Worm (Caenorhabditis elegans) whole organism, L2 larva: ENCODE results near the gene C37C3.1.

ENCODE experiments used
- Y55F3AM.14 ChIP-seq: fragments of 200-800 bp; sonication (Bioruptor generic); optimal IDR thresholded peaks from 2 replicates; lab custom pipeline; 2018; ENCODE audit warnings: mild to moderate bottlenecking, missing genetic modification characterization, missing compliant biosample characterization
- ama-1 ChIP-seq: fragments of 150-350 bp; optimal IDR thresholded peaks from 2 replicates; lab custom pipeline; 2018; ENCODE audit warnings: inconsistent platforms
- egl-27 ChIP-seq: sonication (generic microtip); optimal IDR thresholded peaks from 3 replicates; lab custom pipeline; 2017; ENCODE audit warnings: missing biosample characterization, missing genetic modification reagents, missing genetic modification characterization
- mdl-1 ChIP-seq, 2 experiments: fragments of 150-350 bp in 1 of 2; sonication (generic microtip) in 1 of 2; optimal IDR thresholded peaks; 2 replicates each; lab custom pipeline; 2017; ENCODE audit warnings: missing biosample characterization in 2 of 2, missing genetic modification characterization in 2 of 2
- zag-1 ChIP-seq: fragments of 150-350 bp; optimal IDR thresholded peaks from 2 replicates; lab custom pipeline; 2014; ENCODE audit warnings: missing biosample characterization, missing genetic modification characterization
- ztf-4 ChIP-seq: fragments of 150-350 bp; optimal IDR thresholded peaks from 2 replicates; lab custom pipeline; 2014; ENCODE audit warnings: missing biosample characterization, missing genetic modification characterization

DNA sequence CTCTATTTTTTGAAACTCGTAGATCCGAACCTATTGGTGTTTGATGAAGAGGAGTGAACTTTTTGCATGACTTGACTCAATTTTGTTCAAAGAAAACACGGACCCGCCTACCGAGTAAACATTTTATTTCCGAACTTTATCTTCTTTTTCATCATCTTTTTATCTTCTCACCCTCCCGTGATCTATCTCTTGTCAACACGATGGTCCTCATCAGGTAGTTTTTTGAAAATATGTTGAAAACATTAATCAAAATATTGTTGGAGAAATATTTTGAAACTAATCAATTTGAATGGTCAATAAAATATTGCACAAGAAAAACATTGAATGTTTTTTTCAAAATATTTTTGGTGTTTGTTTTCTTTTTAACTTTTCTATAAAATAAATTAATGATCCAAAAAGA lies 50.7 kb downstream of the C37C3.1 start:
- TF ChIP-seq ama-1 (lab: Kevin White, UChicago) (no peak), zag-1 (no peak), ztf-4 (tag; lab: Kevin White, UChicago) (no peak), mdl-1 (tag; optimal IDR thresholded peaks at IDR 0.05; lab: Kevin White, UChicago) (no peak), Y55F3AM.14 (no peak), egl-27 (tag; lab: Kevin White, UChicago) (no peak)
